Fruit fly (Drosophila melanogaster) whole organism, embryonic: ENCODE measurements around the gene Prx4.

ENCODE experiments used
- ATbp ChIP-seq: fragments of 200-800 bp; sonication (Bioruptor generic); optimal IDR thresholded peaks from 2 replicates; lab custom pipeline; 2017; ENCODE audit warnings: missing biosample characterization, mild to moderate bottlenecking, missing genetic modification characterization, missing genetic modification reagents
- CG10959 ChIP-seq: fragments of 200-800 bp; sonication (Bioruptor generic); IDR thresholded peaks from 2 replicates; pipeline ENCODE4 v1.3.6; 2022; ENCODE audit warnings: missing biosample characterization, missing genetic modification characterization
- CG11247 ChIP-seq: fragments of 200-800 bp; sonication (Bioruptor generic); IDR thresholded peaks from 2 replicates; pipeline ENCODE4 v1.3.6; 2022; ENCODE audit warnings: missing biosample characterization, missing genetic modification characterization
- CG13296 ChIP-seq: fragments of 200-800 bp; sonication (Bioruptor generic); optimal IDR thresholded peaks from 3 replicates; lab custom pipeline; 2018; ENCODE audit warnings: missing biosample characterization, mild to moderate bottlenecking, missing genetic modification characterization
- CG13424 ChIP-seq: fragments of 200-800 bp; sonication (Bioruptor generic); optimal IDR thresholded peaks from 2 replicates; lab custom pipeline; 2019; ENCODE audit warnings: missing biosample characterization, mild to moderate bottlenecking, missing genetic modification characterization, moderate library complexity
- CG13775 ChIP-seq: fragments of 200-800 bp; sonication (Bioruptor generic); optimal IDR thresholded peaks from 3 replicates; lab custom pipeline; 2017; ENCODE audit warnings: missing biosample characterization, mild to moderate bottlenecking, missing genetic modification characterization
- CG14860 ChIP-seq: fragments of 200-800 bp; sonication (Bioruptor generic); IDR thresholded peaks from 3 replicates; pipeline ENCODE4 v1.3.6; 2022; ENCODE audit warnings: missing biosample characterization, missing genetic modification characterization; ENCODE audit not compliant: partially characterized antibody
- CG15514 ChIP-seq: fragments of 200-800 bp; sonication (Bioruptor generic); optimal IDR thresholded peaks from 3 replicates; lab custom pipeline; 2017; ENCODE audit warnings: missing biosample characterization, missing genetic modification characterization, mild to moderate bottlenecking, moderate library complexity, missing genetic modification reagents
- CG16815 ChIP-seq: fragments of 200-800 bp; sonication (Bioruptor generic); optimal IDR thresholded peaks from 3 replicates; lab custom pipeline; 2017; ENCODE audit warnings: missing biosample characterization, mild to moderate bottlenecking, missing genetic modification characterization
- CG17328 ChIP-seq: fragments of 200-800 bp; sonication (Bioruptor generic); IDR thresholded peaks from 2 replicates; pipeline ENCODE4 v1.3.6; 2022; ENCODE audit warnings: missing biosample characterization, missing genetic modification characterization
- CG18764 ChIP-seq: fragments of 200-800 bp; sonication (Bioruptor generic); optimal IDR thresholded peaks from 3 replicates; lab custom pipeline; 2016; ENCODE audit warnings: missing biosample characterization, missing genetic modification characterization
- CG31224 ChIP-seq: fragments of 200-800 bp; sonication (Bioruptor generic); IDR thresholded peaks from 2 replicates; pipeline ENCODE4 v1.3.6; 2022; ENCODE audit warnings: missing biosample characterization, missing genetic modification characterization
- CG3995 ChIP-seq: fragments of 200-800 bp; sonication (Bioruptor generic); optimal IDR thresholded peaks from 3 replicates; lab custom pipeline; 2016; ENCODE audit warnings: missing biosample characterization, missing genetic modification characterization
- CG6254 ChIP-seq: fragments of 200-800 bp; sonication (Bioruptor generic); optimal IDR thresholded peaks from 3 replicates; lab custom pipeline; 2017; ENCODE audit warnings: mild to moderate bottlenecking, missing biosample characterization, missing genetic modification reagents, missing genetic modification characterization
- CG7372 ChIP-seq: fragments of 200-800 bp; sonication (Bioruptor generic); IDR thresholded peaks from 2 replicates; pipeline ENCODE4 v1.3.6; 2022; ENCODE audit warnings: missing biosample characterization, missing genetic modification characterization
- CG8089 ChIP-seq: fragments of 200-800 bp; sonication (Bioruptor generic); optimal IDR thresholded peaks from 3 replicates; lab custom pipeline; 2016; ENCODE audit warnings: missing biosample characterization, missing genetic modification characterization
- CG8290 ChIP-seq, 3 experiments: fragments of 200-800 bp; sonication (Bioruptor generic); optimal IDR thresholded peaks; 2 replicates each; lab custom pipeline; 2016 to 2019; ENCODE audit warnings: missing biosample characterization in 3 of 3, missing genetic modification characterization in 3 of 3, mild to moderate bottlenecking in 2 of 3, moderate library complexity in 1 of 3
- CG9727 ChIP-seq: fragments of 200-800 bp; sonication (Bioruptor generic); optimal IDR thresholded peaks from 3 replicates; lab custom pipeline; 2017; ENCODE audit warnings: missing biosample characterization, mild to moderate bottlenecking, missing genetic modification characterization
- CHES-1-like ChIP-seq: fragments of 200-800 bp; sonication (Bioruptor generic); optimal IDR thresholded peaks from 2 replicates; lab custom pipeline; 2016; ENCODE audit warnings: missing biosample characterization, missing genetic modification characterization
- Dad ChIP-seq: fragments of 200-800 bp; sonication (Bioruptor generic); optimal IDR thresholded peaks from 3 replicates; lab custom pipeline; 2016; ENCODE audit warnings: missing biosample characterization, missing genetic modification characterization
- Dbx ChIP-seq: fragments of 200-800 bp; sonication (Bioruptor generic); IDR thresholded peaks from 3 replicates; pipeline ENCODE4 v1.3.6; 2022; ENCODE audit warnings: missing biosample characterization, missing genetic modification characterization
- Dip2 ChIP-seq: fragments of 200-800 bp; sonication (Bioruptor generic); IDR thresholded peaks from 2 replicates; pipeline ENCODE4 v1.3.6; 2022; ENCODE audit warnings: missing biosample characterization, missing genetic modification characterization
- Dip3 ChIP-seq: fragments of 200-800 bp; sonication (Bioruptor generic); optimal IDR thresholded peaks from 3 replicates; lab custom pipeline; 2016; ENCODE audit warnings: missing biosample characterization, missing genetic modification characterization
- Drgx ChIP-seq: fragments of 200-800 bp; sonication (Bioruptor generic); IDR thresholded peaks from 2 replicates; pipeline ENCODE4 v1.3.6; 2022; ENCODE audit warnings: missing biosample characterization, missing genetic modification characterization
- Hsf ChIP-seq: fragments of 200-800 bp; sonication (Bioruptor generic); optimal IDR thresholded peaks from 3 replicates; lab custom pipeline; 2016; ENCODE audit warnings: missing biosample characterization, missing genetic modification characterization
- Kr ChIP-seq: fragments of 200-800 bp; sonication (Bioruptor generic); optimal IDR thresholded peaks from 2 replicates; lab custom pipeline; 2017; ENCODE audit warnings: missing biosample characterization, mild to moderate bottlenecking, missing genetic modification characterization
- Lpt ChIP-seq: fragments of >200 bp; optimal IDR thresholded peaks from 2 replicates; lab custom pipeline; 2018; ENCODE audit warnings: missing biosample characterization, missing genetic modification characterization
- PHDP ChIP-seq: fragments of 200-800 bp; sonication (Bioruptor generic); optimal IDR thresholded peaks from 3 replicates; lab custom pipeline; 2018; ENCODE audit warnings: missing biosample characterization, mild to moderate bottlenecking, missing genetic modification characterization, moderate library complexity
- Ptx1 ChIP-seq: fragments of 200-800 bp; sonication (Bioruptor generic); IDR thresholded peaks from 2 replicates; pipeline ENCODE4 v1.3.6; 2022; ENCODE audit warnings: missing biosample characterization, missing genetic modification characterization
- Rfx ChIP-seq: fragments of 200-800 bp; sonication (Bioruptor generic); IDR thresholded peaks from 2 replicates; pipeline ENCODE4 v1.3.6; 2022; ENCODE audit warnings: missing biosample characterization, missing genetic modification characterization
- YL-1 ChIP-seq: fragments of 200-800 bp; sonication (Bioruptor generic); optimal IDR thresholded peaks from 3 replicates; lab custom pipeline; 2017; ENCODE audit warnings: missing biosample characterization, mild to moderate bottlenecking, missing genetic modification characterization
- btn ChIP-seq: fragments of 200-800 bp; sonication (Bioruptor generic); optimal IDR thresholded peaks from 2 replicates; lab custom pipeline; 2016; ENCODE audit warnings: missing biosample characterization, missing genetic modification characterization
- dimm ChIP-seq: fragments of 200-800 bp; sonication (Bioruptor generic); IDR thresholded peaks from 2 replicates; pipeline ENCODE4 v1.3.6; 2022; ENCODE audit warnings: missing biosample characterization, missing genetic modification characterization
- fd102C ChIP-seq: fragments of 200-800 bp; sonication (Bioruptor generic); optimal IDR thresholded peaks from 2 replicates; lab custom pipeline; 2018; ENCODE audit warnings: missing biosample characterization, mild to moderate bottlenecking, missing genetic modification characterization, moderate library complexity
- gcm ChIP-seq: fragments of 200-800 bp; sonication (Bioruptor generic); optimal IDR thresholded peaks from 2 replicates; lab custom pipeline; 2019; ENCODE audit warnings: missing biosample characterization, mild to moderate bottlenecking, missing genetic modification characterization, moderate library complexity
- ham ChIP-seq: fragments of 200-800 bp; sonication (Bioruptor generic); IDR thresholded peaks from 2 replicates; pipeline ENCODE4 v1.3.6; 2022; ENCODE audit warnings: missing biosample characterization, missing genetic modification characterization
- her ChIP-seq: fragments of 200-800 bp; sonication (Bioruptor generic); optimal IDR thresholded peaks from 2 replicates; lab custom pipeline; 2016; ENCODE audit warnings: missing biosample characterization, missing genetic modification characterization
- odd ChIP-seq: fragments of 200-800 bp; sonication (Bioruptor generic); optimal IDR thresholded peaks from 2 replicates; lab custom pipeline; 2017; ENCODE audit warnings: missing biosample characterization, mild to moderate bottlenecking, missing genetic modification characterization
- pan ChIP-seq, 4 experiments: fragments of >200 bp in 3 of 4; fragments of 200-800 bp in 1 of 4; sonication (Bioruptor generic) in 1 of 4; optimal IDR thresholded peaks in 3 of 4; IDR thresholded peaks in 1 of 4; 2 replicates each; pipeline versions ENCODE4 v1.3.6 to Lab custom; 2017 to 2022; ENCODE audit warnings: missing biosample characterization in 2 of 4, missing genetic modification characterization in 2 of 4, mixed read lengths in 1 of 4
- sens ChIP-seq: fragments of 200-800 bp; sonication (Bioruptor generic); peaks from one replicate; lab custom pipeline; 2016; ENCODE audit warnings: missing biosample characterization, missing genetic modification characterization
- shn ChIP-seq: fragments of 200-800 bp; sonication (Bioruptor generic); optimal IDR thresholded peaks from 3 replicates; lab custom pipeline; 2016; ENCODE audit warnings: missing biosample characterization, missing genetic modification characterization
- slou ChIP-seq: fragments of 200-800 bp; sonication (Bioruptor generic); optimal IDR thresholded peaks from 3 replicates; lab custom pipeline; 2016; ENCODE audit warnings: missing biosample characterization, missing genetic modification characterization
- tll ChIP-seq, 2 experiments: fragments of 200-800 bp in 1 of 2; fragments of >200 bp in 1 of 2; sonication (Bioruptor generic) in 1 of 2; optimal IDR thresholded peaks; 2 replicates each; lab custom pipeline; 2017 to 2019; ENCODE audit warnings: missing biosample characterization in 2 of 2, missing genetic modification characterization in 2 of 2, mild to moderate bottlenecking in 1 of 2, moderate library complexity in 1 of 2
- zf30C ChIP-seq: fragments of 200-800 bp; sonication (Bioruptor generic); optimal IDR thresholded peaks from 3 replicates; lab custom pipeline; 2018; ENCODE audit warnings: missing biosample characterization, mild to moderate bottlenecking, missing genetic modification characterization
- zfh1 ChIP-seq: fragments of 200-800 bp; sonication (Bioruptor generic); IDR thresholded peaks from 3 replicates; pipeline ENCODE4 v1.3.6; 2022; ENCODE audit warnings: missing biosample characterization, missing genetic modification characterization
- zfh2 ChIP-seq: fragments of 200-800 bp; sonication (Bioruptor generic); optimal IDR thresholded peaks from 2 replicates; lab custom pipeline; 2016; ENCODE audit warnings: missing biosample characterization, missing genetic modification characterization

Gene Prx4

DNA sequence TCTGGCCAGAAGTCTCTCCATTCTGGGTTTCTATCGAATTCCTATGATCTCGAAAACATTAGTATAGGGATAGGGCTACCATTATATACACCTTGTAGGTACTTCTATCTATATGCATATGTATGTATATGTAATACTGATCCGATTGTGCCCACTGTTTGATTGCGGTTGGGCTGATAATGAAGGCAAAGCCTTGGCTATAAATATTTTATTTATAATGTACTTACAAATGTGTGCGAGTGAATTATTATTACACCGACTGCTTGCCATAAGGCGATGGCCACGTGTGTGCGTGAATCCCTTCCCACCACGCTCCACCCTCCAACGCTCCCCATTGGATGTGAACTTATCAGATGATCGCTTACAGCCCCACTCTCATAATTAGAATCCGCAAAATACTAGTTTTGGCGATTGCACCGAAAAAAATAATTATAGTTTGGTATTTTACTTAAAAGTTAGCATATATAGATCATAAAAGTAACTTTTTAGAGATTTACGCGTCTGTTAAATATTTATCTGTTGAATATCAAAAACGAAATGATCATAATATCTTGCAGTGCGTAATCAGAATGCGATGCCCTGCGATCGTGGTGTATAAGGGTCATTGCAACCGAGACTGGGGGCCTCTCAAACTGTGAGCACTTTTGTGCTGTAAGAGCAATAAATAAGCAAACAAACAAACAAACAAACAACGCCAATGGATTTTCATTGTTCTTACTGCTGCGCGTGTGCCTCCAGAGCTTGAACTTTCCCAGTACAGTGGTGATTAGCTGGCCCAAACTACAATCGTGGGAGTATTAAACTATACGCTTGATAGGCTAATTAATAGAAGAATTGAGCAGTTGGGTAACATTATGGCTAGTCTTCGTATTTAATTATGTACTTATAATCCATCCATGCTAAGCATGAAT is 38.2 kb downstream of the Prx4 start (continued):
- TF ChIP-seq shn (GFP tag; lab: Kevin White, UChicago) (no peak), Dad (GFP tag; lab: Kevin White, UChicago) (no peak), CG8089 (GFP tag; lab: Kevin White, UChicago) (no peak), btn (GFP tag; lab: Kevin White, UChicago) (no peak), CG3995 (GFP tag; lab: Kevin White, UChicago) (no peak), CG31224 (GFP tag; lab: Robert Waterston, UW) (0 out of 2 replicates have a peak, but pooled peaks have one; percentile 5), PHDP (tag; lab: Kevin White, UChicago) (no peak), sens (GFP tag; lab: Kevin White, UChicago) (peak; percentile 90), fd102C (no peak), Dbx (GFP tag; lab: Robert Waterston, UW) (peak; percentile 27; the same call in 1 of the 3 replicates), dimm (GFP tag; lab: Robert Waterston, UW) (peak; percentile 37; the same call in 1 of the 2 replicates), CG13775 (GFP tag; lab: Kevin White, UChicago) (no peak), Hsf (GFP tag; lab: Kevin White, UChicago) (no peak), Dip3 (no peak), zf30C (GFP tag; lab: Kevin White, UChicago) (no peak), pan (optimal IDR thresholded peaks at IDR 0.05; lab: Kevin White, UChicago) (no peak), pan (GFP tag; optimal IDR thresholded peaks at IDR 0.05 in 1 of 2, IDR thresholded peaks at IDR 0.05 in 1 of 2) (peak in 1 of 2 experiments; percentile 75), CG18764 (GFP tag; lab: Kevin White, UChicago) (no peak), slou (no peak), CG16815 (no peak), odd (GFP tag; lab: Kevin White, UChicago) (no peak), CHES-1-like (no peak), Kr (GFP tag; lab: Kevin White, UChicago) (no peak)

DNA sequence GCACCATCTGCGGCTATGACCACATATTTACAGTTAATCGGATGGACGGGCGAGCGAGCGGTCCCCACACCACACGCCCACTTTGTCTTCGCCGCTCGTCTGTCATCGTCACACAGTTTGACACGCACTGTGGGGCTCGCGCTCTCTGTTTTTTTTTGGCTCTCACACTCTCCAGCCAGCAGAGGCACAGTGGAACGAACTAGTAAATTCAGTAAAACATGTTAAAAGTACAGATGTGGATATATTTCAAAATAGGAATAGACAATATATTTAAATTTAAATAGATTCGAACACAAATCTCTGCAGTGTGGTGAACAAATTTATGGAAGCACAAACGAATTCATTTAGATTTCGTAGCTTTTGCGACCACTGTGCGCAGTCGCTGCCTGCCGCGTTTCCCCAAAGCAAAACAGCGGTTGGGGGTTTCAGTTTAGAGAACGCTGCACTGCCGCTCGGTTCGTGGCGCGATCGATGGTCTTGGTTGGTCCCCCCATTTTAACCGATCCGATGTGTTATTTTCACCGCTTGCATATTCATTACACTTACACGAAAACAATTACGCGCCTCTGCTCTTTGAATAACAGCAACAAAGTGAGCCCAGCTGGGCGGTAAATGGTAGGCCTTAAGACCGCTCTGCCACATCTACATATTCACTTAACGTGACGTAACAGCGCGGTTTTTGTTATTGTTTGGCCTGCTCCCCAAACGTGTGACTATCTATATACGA is 39.1 kb downstream of the Prx4 start:
- peak; percentile 89 for TF ChIP-seq her (GFP tag; lab: Kevin White, UChicago)
- TF ChIP-seq CG13424 (tag; lab: Kevin White, UChicago) = peak; percentile 98
- peak; percentile 98 for TF ChIP-seq CG8290 (GFP tag; optimal IDR thresholded peaks at IDR 0.05; lab: Kevin White, UChicago)
- peak; percentile 87 to 99 for TF ChIP-seq CG8290 (tag; optimal IDR thresholded peaks at IDR 0.05; lab: Kevin White, UChicago)
- peak; percentile 99 for TF ChIP-seq zfh1 (GFP tag; lab: Robert Waterston, UW)
- peak; percentile 99 for TF ChIP-seq ATbp
- TF ChIP-seq Rfx (GFP tag; lab: Robert Waterston, UW) = peak; percentile 99
- TF ChIP-seq Ptx1 = peak; percentile 99
- TF ChIP-seq Dip2 (GFP tag; lab: Robert Waterston, UW) = peak; percentile 72
- TF ChIP-seq tll (GFP tag; optimal IDR thresholded peaks at IDR 0.05; lab: Kevin White, UChicago) = peak in 1 of 2 experiments; percentile 30
- TF ChIP-seq CG13296 (GFP tag; lab: Kevin White, UChicago) = peak; percentile 99
- TF ChIP-seq zfh2 = peak; percentile 97
- peak; percentile 97 for TF ChIP-seq CG7372 (GFP tag; lab: Robert Waterston, UW)
- peak; percentile 92 for TF ChIP-seq CG14860
- TF ChIP-seq YL-1 = peak; percentile 91
- peak; percentile 99 for TF ChIP-seq Drgx (GFP tag; lab: Robert Waterston, UW)
- TF ChIP-seq CG9727 (GFP tag; lab: Kevin White, UChicago) = peak; percentile 98
- TF ChIP-seq zf30C (GFP tag; lab: Kevin White, UChicago) = peak; percentile 44
- TF ChIP-seq CG15514 (GFP tag; lab: Kevin White, UChicago) = peak; percentile 95
- TF ChIP-seq Lpt (GFP tag; lab: Kevin White, UChicago) = no peak
- TF ChIP-seq CG6254 (GFP tag; lab: Kevin White, UChicago) = peak; percentile 97
- peak; percentile 97 for TF ChIP-seq CG10959 (GFP tag; lab: Robert Waterston, UW)
- TF ChIP-seq ham = peak; percentile 94
- peak; percentile 98 for TF ChIP-seq CG11247 (GFP tag; lab: Robert Waterston, UW)
- TF ChIP-seq CG17328 (GFP tag; lab: Robert Waterston, UW) = peak; percentile 99
- TF ChIP-seq gcm (GFP tag; lab: Kevin White, UChicago) = peak; percentile 99
